Fruit fly (Drosophila melanogaster): ENCODE measurements around the gene Abd-B.

Gene Abd-B

dm6 chr3R:16957759-16958536 is 14.1 kb downstream of the Abd-B start (continued):
- no peak for TF ChIP-seq slp2 (GFP tag; optimal IDR thresholded peaks at IDR 0.05)
- peak; percentile 87 for TF ChIP-seq fd96Cb (tag; optimal IDR thresholded peaks at IDR 0.05)
- no peak for TF ChIP-seq CG8478 (optimal IDR thresholded peaks at IDR 0.05)
- no peak for TF ChIP-seq CG12744 (GFP tag; optimal IDR thresholded peaks at IDR 0.05)
- TF ChIP-seq Med (GFP tag): no peak
- TF ChIP-seq Myb (GFP tag; optimal IDR thresholded peaks at IDR 0.05): peak; percentile 36
- TF ChIP-seq Dll (GFP tag; IDR thresholded peaks at IDR 0.05; ENCODE audit: partially characterized antibody): no peak
- no peak for TF ChIP-seq dm (GFP tag; optimal IDR thresholded peaks at IDR 0.05)
- no peak for TF ChIP-seq CG10147 (GFP tag; optimal IDR thresholded peaks at IDR 0.05)
- TF ChIP-seq ATbp (GFP tag; optimal IDR thresholded peaks at IDR 0.05): peak; percentile 74
- TF ChIP-seq lab (GFP tag; optimal IDR thresholded peaks at IDR 0.05): peak; percentile 82
- TF ChIP-seq CG7839 (tag; optimal IDR thresholded peaks at IDR 0.05): peak; percentile 88
- peak; percentile 27 for TF ChIP-seq Rx (GFP tag; IDR thresholded peaks at IDR 0.05)
- TF ChIP-seq CG10543 (GFP tag; optimal IDR thresholded peaks at IDR 0.05): peak; percentile 87
- peak; percentile 87 for TF ChIP-seq CG12391 (tag; optimal IDR thresholded peaks at IDR 0.05)
- no peak for TF ChIP-seq Neu2 (GFP tag; optimal IDR thresholded peaks at IDR 0.05; ENCODE audit: borderline replicate concordance)
- peak; percentile 46 for TF ChIP-seq pum (GFP tag; optimal IDR thresholded peaks at IDR 0.05)
- no peak for TF ChIP-seq ab (GFP tag; optimal IDR thresholded peaks at IDR 0.05)
- no peak for TF ChIP-seq sna (GFP tag; IDR thresholded peaks at IDR 0.05; ENCODE audit: partially characterized antibody)
- TF ChIP-seq CG14014 (GFP tag; IDR thresholded peaks at IDR 0.05): peak; percentile 42; the same call in 1 of the 2 replicates
- TF ChIP-seq CG8944 (GFP tag; optimal IDR thresholded peaks at IDR 0.05): peak; percentile 12
- TF ChIP-seq CG12769 (tag; optimal IDR thresholded peaks at IDR 0.05): peak; percentile 24
- TF ChIP-seq gsb-n (tag; optimal IDR thresholded peaks at IDR 0.05): peak; percentile 87
- peak; percentile 52; the same call in 1 of the 2 replicates for TF ChIP-seq danr (GFP tag; IDR thresholded peaks at IDR 0.05)
- peak; percentile 82 for TF ChIP-seq CG13296 (GFP tag; optimal IDR thresholded peaks at IDR 0.05)
- TF ChIP-seq CG8089 (GFP tag; optimal IDR thresholded peaks at IDR 0.05): peak; percentile 41
- TF ChIP-seq CG1233 (GFP tag; optimal IDR thresholded peaks at IDR 0.05): peak; percentile 84
- peak; percentile 82 for TF ChIP-seq CG2875 (GFP tag; optimal IDR thresholded peaks at IDR 0.05)
- TF ChIP-seq CG18011 (GFP tag; optimal IDR thresholded peaks at IDR 0.05): no peak
- peak; percentile 50 for TF ChIP-seq CG30431 (GFP tag; optimal IDR thresholded peaks at IDR 0.05)
- no peak for TF ChIP-seq Mes4 (GFP tag; optimal IDR thresholded peaks at IDR 0.05)
- peak; percentile 2; the same call in 1 of the 2 replicates for TF ChIP-seq CG1024 (GFP tag; IDR thresholded peaks at IDR 0.05)
- TF ChIP-seq Deaf1 (tag; optimal IDR thresholded peaks at IDR 0.05): peak; percentile 76
- TF ChIP-seq Stat92E (GFP tag; optimal IDR thresholded peaks at IDR 0.05): peak in 1 of 3 experiments; percentile 5
- TF ChIP-seq zen (tag; optimal IDR thresholded peaks at IDR 0.05): peak; percentile 76
- peak; percentile 92 for TF ChIP-seq CG9437 (GFP tag; optimal IDR thresholded peaks at IDR 0.05)
- peak; percentile 91 for TF ChIP-seq Nf-YC (tag; optimal IDR thresholded peaks at IDR 0.05)
- no peak for TF ChIP-seq CG15479 (GFP tag; optimal IDR thresholded peaks at IDR 0.05)
- TF ChIP-seq chm (GFP tag; IDR thresholded peaks at IDR 0.05): peak; percentile 68
- peak; percentile 22 for TF ChIP-seq CrebB (tag; optimal IDR thresholded peaks at IDR 0.05)
- TF ChIP-seq CG11247 (GFP tag; IDR thresholded peaks at IDR 0.05): 0 out of 2 replicates have a peak, but pooled peaks have one; percentile 42
- TF ChIP-seq unpg (GFP tag; optimal IDR thresholded peaks at IDR 0.05): peak; percentile 76
- TF ChIP-seq CG16813 (GFP tag; IDR thresholded peaks at IDR 0.05; ENCODE audit: partially characterized antibody): no peak
- peak; percentile 47 for TF ChIP-seq CG12219 (GFP tag; optimal IDR thresholded peaks at IDR 0.05)
- peak in 1 of 2 experiments; percentile 89 for TF ChIP-seq Hr51 (GFP tag; optimal IDR thresholded peaks at IDR 0.05)
- no peak for TF ChIP-seq grn (GFP tag; optimal IDR thresholded peaks at IDR 0.05)
- no peak for TF ChIP-seq CG12236 (GFP tag; optimal IDR thresholded peaks at IDR 0.05)
- no peak for TF ChIP-seq gro (GFP tag; optimal IDR thresholded peaks at IDR 0.05)

Data from whole organism, embryonic.